Worm (Caenorhabditis elegans) whole organism, L3 larva: ENCODE measurements around the gene M116.5.

Source experiments
- aly-2 ChIP-seq: fragments of 150-350 bp; optimal IDR thresholded peaks from 2 replicates; lab custom pipeline; 2014; ENCODE audit warnings: missing biosample characterization, missing genetic modification characterization
- egl-5 ChIP-seq: fragments of 150-350 bp; optimal IDR thresholded peaks from 2 replicates; lab custom pipeline; 2017; ENCODE audit warnings: missing biosample characterization, missing genetic modification reagents, missing genetic modification characterization, inconsistent platforms
- elt-3 ChIP-seq, 3 experiments: fragments of 150-350 bp in 1 of 3; sonication (generic microtip) in 2 of 3; optimal IDR thresholded peaks; 2 replicates in 2 of 3; 4 replicates in 1 of 3; lab custom pipeline; 2014 to 2017; ENCODE audit warnings: missing biosample characterization in 3 of 3, missing genetic modification characterization in 3 of 3
- fkh-2 ChIP-seq: fragments of 150-350 bp; optimal IDR thresholded peaks from 2 replicates; lab custom pipeline; 2014; ENCODE audit warnings: missing biosample characterization, missing genetic modification reagents, missing genetic modification characterization
- lin-39 ChIP-seq: fragments of 150-350 bp; optimal IDR thresholded peaks from 2 replicates; lab custom pipeline; 2018; ENCODE audit warnings: missing biosample characterization, missing genetic modification reagents, missing genetic modification characterization
- lsy-12 ChIP-seq: sonication (generic microtip); optimal IDR thresholded peaks from 2 replicates; lab custom pipeline; 2016; ENCODE audit warnings: mild to moderate bottlenecking, missing genetic modification characterization, missing compliant biosample characterization
- nhr-11 ChIP-seq: fragments of 150-350 bp; optimal IDR thresholded peaks from 2 replicates; lab custom pipeline; 2014; ENCODE audit warnings: missing biosample characterization, missing genetic modification characterization
- nhr-77 ChIP-seq: fragments of 150-350 bp; optimal IDR thresholded peaks from 2 replicates; lab custom pipeline; 2014; ENCODE audit warnings: missing biosample characterization, missing genetic modification characterization
- sea-2 ChIP-seq: fragments of 150-350 bp; sonication (generic microtip); optimal IDR thresholded peaks from 4 replicates; lab custom pipeline; 2014; ENCODE audit warnings: missing biosample characterization, missing genetic modification reagents, missing genetic modification characterization
- snpc-4 ChIP-seq: fragments of 150-350 bp; optimal IDR thresholded peaks from 2 replicates; lab custom pipeline; 2014; ENCODE audit warnings: missing biosample characterization, missing genetic modification characterization
- zag-1 ChIP-seq: fragments of 150-350 bp; optimal IDR thresholded peaks from 2 replicates; lab custom pipeline; 2014; ENCODE audit warnings: missing biosample characterization, missing genetic modification characterization
- ztf-11 ChIP-seq: fragments of 150-350 bp; optimal IDR thresholded peaks from 2 replicates; lab custom pipeline; 2014; ENCODE audit warnings: missing biosample characterization, missing genetic modification characterization
- ztf-4 ChIP-seq: fragments of 150-350 bp; optimal IDR thresholded peaks from 2 replicates; lab custom pipeline; 2014; ENCODE audit warnings: missing biosample characterization, missing genetic modification characterization

ce11 chrIV:8432709-8433108 is 11.8 kb upstream of the M116.5 start, which contains the start of the genes T26A8.4 and pdtf-1:
- peak; percentile 1 to 86 (median 40) for TF ChIP-seq elt-3 (tag; optimal IDR thresholded peaks at IDR 0.05; lab: Kevin White, UChicago)
- TF ChIP-seq fkh-2 (tag; lab: Kevin White, UChicago), result no peak
- no peak for TF ChIP-seq ztf-11 (tag; lab: Kevin White, UChicago)
- no peak for TF ChIP-seq aly-2 (tag; lab: Kevin White, UChicago)
- TF ChIP-seq egl-5 (tag; lab: Kevin White, UChicago), result peak; percentile 94
- peak; percentile 98 for TF ChIP-seq lin-39 (tag; lab: Kevin White, UChicago)
- TF ChIP-seq zag-1 (tag; lab: Kevin White, UChicago), result peak; percentile 68
- peak; percentile 77 for TF ChIP-seq ztf-4 (tag; lab: Kevin White, UChicago)
- TF ChIP-seq snpc-4 (tag; lab: Kevin White, UChicago), result peak; percentile 94
- peak; percentile 85 for TF ChIP-seq nhr-11 (tag; lab: Kevin White, UChicago)
- peak; percentile 92 for TF ChIP-seq lsy-12 (tag; lab: Kevin White, UChicago)
- TF ChIP-seq nhr-77 (tag; lab: Kevin White, UChicago), result peak; percentile 60
- TF ChIP-seq sea-2 (GFP tag; lab: Kevin White, UChicago), result peak; percentile 2
